Worm (Caenorhabditis elegans): ENCODE data around the gene dhs-16.
A peak's percentile ranks its signal among the peaks of the same experiment; 100 is the strongest.

Gene dhs-16

DNA sequence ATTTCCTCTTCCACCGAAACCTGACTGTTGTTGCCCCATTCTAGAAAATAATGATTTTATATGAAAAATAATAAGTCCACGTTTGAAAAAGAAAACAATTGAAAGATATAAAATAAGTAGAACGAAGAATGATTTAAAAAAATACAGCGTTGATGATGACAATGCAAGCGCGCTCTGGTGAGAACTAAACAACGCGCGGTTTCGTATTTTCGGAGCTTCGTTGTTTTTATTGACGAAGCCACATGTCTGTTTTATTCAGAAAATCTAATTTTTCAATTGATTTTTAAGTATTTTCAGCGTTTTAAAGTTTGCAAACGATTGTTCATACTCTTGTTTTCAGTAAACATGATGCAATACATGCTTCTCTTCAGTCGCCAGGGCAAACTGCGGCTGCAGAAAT, 34.1 kb downstream of the dhs-16 start, which contains the start of the genes rpt-2 and aps-1:
TSS of gene rpt-2 (minus strand) at position 40 of the 400 bp plus-strand sequence.
TSS of gene aps-1 (plus strand) at position 341 of the 400 bp plus-strand sequence.
- TF ChIP-seq cog-1 (tag; optimal IDR thresholded peaks at IDR 0.05) (peak; percentile 61), T22C8.4 (GFP tag; IDR thresholded peaks at IDR 0.05) (no peak)

DNA sequence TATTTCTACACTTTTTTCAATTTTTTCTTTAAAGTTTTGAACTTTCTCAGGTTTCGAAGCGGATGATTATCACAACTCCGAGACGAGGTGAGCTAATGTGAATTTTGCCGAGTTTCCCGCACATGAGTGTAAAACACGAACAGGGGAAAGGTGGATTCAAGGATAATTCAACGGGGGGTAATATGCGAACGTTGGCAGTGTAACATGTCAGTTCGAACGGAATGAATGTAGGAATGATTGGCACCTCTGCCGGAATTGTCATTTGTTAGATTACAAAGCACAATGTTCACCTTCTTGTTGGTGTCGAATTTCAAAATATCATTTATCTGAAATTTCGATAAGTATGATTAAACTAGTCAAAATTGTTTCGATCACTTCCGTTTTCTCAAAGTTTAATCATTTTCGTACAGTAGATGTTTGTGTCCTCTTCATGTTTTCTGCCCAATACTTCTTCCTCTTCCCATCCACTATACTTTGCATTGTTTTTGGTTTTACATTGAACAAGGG, 35.5 kb downstream of the dhs-16 start, which contains the start of gene picc-1:
TSS of gene picc-1 (plus strand) at position 51 of the 507 bp plus-strand sequence.
- TF ChIP-seq klf-2 (GFP tag; conservative IDR thresholded peaks at IDR 0.05) (no peak), ztf-23 (GFP tag; IDR thresholded peaks at IDR 0.05) (no peak), cog-1 (tag; optimal IDR thresholded peaks at IDR 0.05) (no peak), ztf-29 (GFP tag; IDR thresholded peaks at IDR 0.05) (no peak)

DNA sequence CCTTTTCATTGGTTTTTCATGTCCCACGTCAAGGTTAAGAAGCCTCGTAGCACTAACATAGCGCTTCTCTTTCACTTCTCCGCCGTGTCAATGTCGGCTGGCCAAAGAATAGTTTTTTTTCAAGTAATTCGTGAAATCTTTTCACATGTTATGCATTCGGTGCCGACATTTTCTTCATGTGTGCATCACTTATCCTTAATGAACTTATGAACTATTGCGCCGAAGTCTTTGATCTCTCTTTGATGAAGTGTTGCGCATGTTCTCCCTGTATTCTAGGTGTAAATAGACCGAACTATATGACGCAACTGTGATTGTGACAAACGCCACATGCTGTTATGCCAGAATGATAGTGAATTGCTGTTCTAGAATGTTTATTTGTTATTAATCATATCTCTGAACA, 38.5 kb downstream of the dhs-16 start:
- TF ChIP-seq klf-2 (GFP tag; conservative IDR thresholded peaks at IDR 0.05) = no peak
- TF ChIP-seq ztf-23 (GFP tag; IDR thresholded peaks at IDR 0.05) = no peak
- TF ChIP-seq med-1 (GFP tag; optimal IDR thresholded peaks at IDR 0.05; ENCODE audit: insufficient read depth) = no peak
- TF ChIP-seq flt-1 (GFP tag; IDR thresholded peaks at IDR 0.05) = no peak
- TF ChIP-seq T22C8.4 (GFP tag; IDR thresholded peaks at IDR 0.05) = no peak
- TF ChIP-seq tab-1 (GFP tag; IDR thresholded peaks at IDR 0.05) = no peak
- TF ChIP-seq ztf-29 (GFP tag; IDR thresholded peaks at IDR 0.05) = no peak
- TF ChIP-seq ref-1 (GFP tag; conservative IDR thresholded peaks at IDR 0.05) = no peak

DNA sequence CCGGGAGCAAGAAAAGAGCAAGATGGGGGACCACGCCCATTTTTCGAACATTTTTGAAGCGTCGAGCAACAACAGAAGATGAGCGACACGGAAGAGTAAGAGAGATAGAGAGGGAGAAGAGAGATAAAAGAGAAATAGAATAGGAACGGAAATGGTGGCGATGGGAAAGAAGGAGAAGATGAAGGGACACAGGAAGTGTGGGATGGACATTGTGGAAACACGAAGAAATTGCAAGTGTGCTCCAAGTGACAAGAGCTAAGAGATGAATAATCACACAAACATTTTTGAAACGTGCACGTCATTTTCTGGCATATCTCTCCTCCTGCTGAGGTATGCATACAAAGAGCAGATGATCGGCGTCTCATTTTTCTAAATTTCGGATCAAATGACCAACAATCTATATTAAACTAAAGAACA, 47.0 kb downstream of the dhs-16 start:
- TF ChIP-seq flt-1 (GFP tag; IDR thresholded peaks at IDR 0.05) = 0 out of 2 replicates have a peak, but pooled peaks have one; percentile 29
- TF ChIP-seq tab-1 (GFP tag; IDR thresholded peaks at IDR 0.05) = no peak
- no peak for TF ChIP-seq klf-2 (GFP tag; conservative IDR thresholded peaks at IDR 0.05)
- TF ChIP-seq cog-1 (tag; optimal IDR thresholded peaks at IDR 0.05) = peak; percentile 31

DNA sequence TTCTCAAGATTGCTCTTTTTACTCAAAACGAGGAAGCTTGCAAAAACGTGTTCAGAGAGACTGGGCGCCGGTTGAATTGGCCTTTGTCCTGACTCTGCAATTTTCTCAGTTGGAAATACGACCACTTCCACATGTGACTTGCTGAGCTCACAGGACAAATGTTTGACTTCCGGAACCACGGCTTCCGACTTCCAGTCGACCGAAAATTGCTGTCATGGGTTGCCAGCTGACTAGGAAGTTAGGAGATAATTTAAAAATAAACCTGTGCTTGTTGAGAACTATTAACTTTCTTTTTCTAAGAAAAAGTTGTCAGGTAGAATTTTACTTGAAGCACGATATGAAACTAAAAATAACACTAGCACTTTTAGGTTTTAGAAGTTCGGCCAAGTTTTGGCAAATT, 48.0 kb downstream of the dhs-16 start:
- no peak for TF ChIP-seq klf-2 (GFP tag; conservative IDR thresholded peaks at IDR 0.05)
- TF ChIP-seq tab-1 (GFP tag; IDR thresholded peaks at IDR 0.05) = no peak
- TF ChIP-seq T22C8.4 (GFP tag; IDR thresholded peaks at IDR 0.05) = no peak
- no peak for TF ChIP-seq ztf-23 (GFP tag; IDR thresholded peaks at IDR 0.05)
- no peak for TF ChIP-seq med-1 (GFP tag; optimal IDR thresholded peaks at IDR 0.05; ENCODE audit: insufficient read depth)
- no peak for TF ChIP-seq ztf-29 (GFP tag; IDR thresholded peaks at IDR 0.05)

DNA sequence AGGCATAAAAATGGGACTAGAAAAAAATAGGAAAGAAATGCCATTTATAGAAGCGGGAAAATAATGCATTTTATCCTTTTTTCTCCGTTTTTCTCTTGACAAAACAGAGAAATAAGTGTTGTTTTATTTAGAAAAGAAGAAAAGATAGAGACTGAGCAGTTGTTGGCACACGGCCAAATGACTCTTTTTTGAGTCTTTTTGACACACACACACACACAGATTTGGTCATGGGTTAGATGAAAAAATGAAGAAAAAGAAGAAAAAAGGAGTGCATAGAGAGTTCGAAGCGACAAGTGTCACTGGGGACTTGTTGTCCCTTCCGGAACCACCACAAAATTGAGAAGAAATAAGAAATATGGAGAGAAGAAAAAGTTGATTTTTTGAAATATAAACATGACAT, 50.0 kb downstream of the dhs-16 start:
- TF ChIP-seq ztf-29 (GFP tag; IDR thresholded peaks at IDR 0.05) (no peak), ref-1 (GFP tag; conservative IDR thresholded peaks at IDR 0.05) (no peak), tab-1 (GFP tag; IDR thresholded peaks at IDR 0.05) (no peak)

DNA sequence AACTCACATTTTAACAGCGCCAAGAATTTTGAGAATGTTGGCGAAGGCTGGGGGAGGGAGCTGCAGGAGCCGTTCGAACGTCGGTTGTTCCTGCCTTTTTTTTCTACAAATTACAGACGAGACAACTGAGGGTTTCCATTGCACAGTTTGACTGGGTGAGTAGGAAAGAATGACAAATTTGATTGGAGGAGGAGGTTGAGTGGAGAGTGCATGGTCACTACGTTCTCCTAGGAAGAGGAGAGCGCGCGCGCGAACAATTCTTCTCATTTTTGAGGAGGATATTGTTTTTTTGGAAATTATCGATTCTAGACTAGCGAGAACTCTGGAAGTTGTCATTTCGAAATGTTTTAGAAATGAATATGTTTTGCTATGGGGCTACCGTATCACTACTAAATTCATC, 51.2 kb downstream of the dhs-16 start, which contains the start of gene dhs-17:
TSS of gene dhs-17 (minus strand) at position 101 of the 400 bp plus-strand sequence.
- TF ChIP-seq tab-1 (GFP tag; IDR thresholded peaks at IDR 0.05) (no peak), ztf-29 (GFP tag; IDR thresholded peaks at IDR 0.05) (no peak), klf-2 (GFP tag; conservative IDR thresholded peaks at IDR 0.05) (no peak)
